Worm (Caenorhabditis elegans) whole organism, early embryonic: ENCODE data around the gene F53B1.8.

ENCODE experiments used
- ama-1 ChIP-seq: fragments of 150-350 bp; optimal IDR thresholded peaks from 2 replicates; lab custom pipeline; 2014
- hnd-1 ChIP-seq: sonication (generic microtip); optimal IDR thresholded peaks from 2 replicates; lab custom pipeline; 2016; ENCODE audit warnings: missing genetic modification characterization, missing compliant biosample characterization

DNA sequence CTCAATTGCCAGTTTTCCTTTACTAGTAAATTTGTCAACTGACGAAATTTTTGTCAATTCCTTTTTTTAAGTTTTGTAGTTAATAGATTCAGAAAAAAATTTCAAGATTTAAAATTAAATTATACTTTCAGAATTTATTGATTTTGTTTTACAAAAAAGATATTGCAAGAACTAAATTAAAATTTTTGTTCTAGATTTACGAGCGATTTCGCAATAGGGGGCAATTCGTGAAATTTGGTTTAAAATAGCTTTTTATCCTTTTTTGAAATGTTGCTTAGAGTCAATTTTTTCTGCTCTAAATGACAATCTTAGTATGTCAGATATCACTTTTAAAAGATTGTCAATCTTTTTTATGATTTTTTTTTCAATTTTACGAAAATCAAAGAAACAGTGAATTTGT, 44.5 kb downstream of the F53B1.8 start:
- TF ChIP-seq ama-1 (lab: Kevin White, UChicago) (no peak), hnd-1 (tag; lab: Kevin White, UChicago) (no peak)
